Worm (Caenorhabditis elegans) whole organism, L2 larva: ENCODE data around the gene nuaf-3.
A peak's percentile ranks its signal among the peaks of the same experiment; 100 is the strongest.
"Not testable (repeated sequence)": the region's sequence is repeated elsewhere in the genome, so short reads cannot be mapped to it uniquely, and the experiment has no call there.

ENCODE experiments used
- C34F6.9 ChIP-seq: fragments of 150-350 bp; optimal IDR thresholded peaks from 2 replicates; lab custom pipeline; 2014; ENCODE audit warnings: missing biosample characterization, missing genetic modification characterization
- F13H6.1 ChIP-seq: sonication (generic microtip); optimal IDR thresholded peaks from 2 replicates; lab custom pipeline; 2016; ENCODE audit warnings: missing genetic modification characterization, missing compliant biosample characterization
- R02D3.7 ChIP-seq: fragments of 150-350 bp; optimal IDR thresholded peaks from 2 replicates; lab custom pipeline; 2014; ENCODE audit warnings: missing biosample characterization, missing genetic modification characterization
- Y55F3AM.14 ChIP-seq: fragments of 200-800 bp; sonication (Bioruptor generic); optimal IDR thresholded peaks from 2 replicates; lab custom pipeline; 2018; ENCODE audit warnings: mild to moderate bottlenecking, missing genetic modification characterization, missing compliant biosample characterization
- alr-1 ChIP-seq: fragments of 150-350 bp; optimal IDR thresholded peaks from 2 replicates; lab custom pipeline; 2014; ENCODE audit warnings: missing biosample characterization, missing genetic modification characterization
- aly-2 ChIP-seq: fragments of 150-350 bp; optimal IDR thresholded peaks from 2 replicates; lab custom pipeline; 2014; ENCODE audit warnings: missing biosample characterization, missing genetic modification characterization
- ama-1 ChIP-seq: fragments of 150-350 bp; optimal IDR thresholded peaks from 2 replicates; lab custom pipeline; 2018; ENCODE audit warnings: inconsistent platforms
- blmp-1 ChIP-seq: sonication (generic microtip); optimal IDR thresholded peaks from 2 replicates; lab custom pipeline; 2017; ENCODE audit warnings: missing genetic modification characterization, mild to moderate bottlenecking, missing compliant biosample characterization, antibody characterized with exemption, moderate library complexity; ENCODE audit not compliant: insufficient read depth
- ceh-82 ChIP-seq: fragments of 150-350 bp; optimal IDR thresholded peaks from 2 replicates; lab custom pipeline; 2014; ENCODE audit warnings: missing biosample characterization, missing genetic modification characterization
- crh-2 ChIP-seq: sonication (generic microtip); optimal IDR thresholded peaks from 2 replicates; lab custom pipeline; 2017; ENCODE audit warnings: missing biosample characterization, missing genetic modification characterization
- egl-27 ChIP-seq: sonication (generic microtip); optimal IDR thresholded peaks from 3 replicates; lab custom pipeline; 2017; ENCODE audit warnings: missing biosample characterization, missing genetic modification reagents, missing genetic modification characterization
- elt-1 ChIP-seq: fragments of 150-350 bp; optimal IDR thresholded peaks from 2 replicates; lab custom pipeline; 2014; ENCODE audit warnings: missing biosample characterization, missing genetic modification characterization
- elt-3 ChIP-seq: sonication (generic microtip); optimal IDR thresholded peaks from 2 replicates; lab custom pipeline; 2017; ENCODE audit warnings: missing biosample characterization, missing genetic modification characterization
- fos-1 ChIP-seq: fragments of 150-350 bp; optimal IDR thresholded peaks from 2 replicates; lab custom pipeline; 2014; ENCODE audit warnings: missing biosample characterization, missing genetic modification characterization
- lin-39 ChIP-seq: fragments of 150-350 bp; optimal IDR thresholded peaks from 2 replicates; lab custom pipeline; 2014; ENCODE audit warnings: missing biosample characterization, missing genetic modification reagents, missing genetic modification characterization
- lsy-2 ChIP-seq, 2 experiments: fragments of 150-350 bp in 1 of 2; sonication (generic microtip) in 1 of 2; optimal IDR thresholded peaks; 2 replicates each; lab custom pipeline; 2014 to 2017; ENCODE audit warnings: missing biosample characterization in 2 of 2, missing genetic modification characterization in 2 of 2
- mab-5 ChIP-seq: fragments of 150-350 bp; optimal IDR thresholded peaks from 2 replicates; lab custom pipeline; 2014; ENCODE audit warnings: missing biosample characterization, missing genetic modification characterization
- mdl-1 ChIP-seq, 2 experiments: fragments of 150-350 bp in 1 of 2; sonication (generic microtip) in 1 of 2; optimal IDR thresholded peaks; 2 replicates each; lab custom pipeline; 2017; ENCODE audit warnings: missing biosample characterization in 2 of 2, missing genetic modification characterization in 2 of 2
- nhr-10 ChIP-seq: sonication (generic microtip); optimal IDR thresholded peaks from 2 replicates; lab custom pipeline; 2017; ENCODE audit warnings: missing biosample characterization, missing genetic modification characterization
- nhr-11 ChIP-seq: fragments of 150-350 bp; optimal IDR thresholded peaks from 2 replicates; lab custom pipeline; 2014; ENCODE audit warnings: missing biosample characterization, missing genetic modification characterization
- nhr-12 ChIP-seq: fragments of 150-350 bp; optimal IDR thresholded peaks from 2 replicates; lab custom pipeline; 2014; ENCODE audit warnings: missing biosample characterization, missing genetic modification characterization
- nhr-129 ChIP-seq: fragments of 150-350 bp; optimal IDR thresholded peaks from 2 replicates; lab custom pipeline; 2014; ENCODE audit warnings: missing biosample characterization, missing genetic modification characterization
- nhr-21 ChIP-seq: fragments of 150-350 bp; optimal IDR thresholded peaks from 2 replicates; lab custom pipeline; 2014; ENCODE audit warnings: missing biosample characterization, missing genetic modification characterization
- nhr-23 ChIP-seq: fragments of 150-350 bp; optimal IDR thresholded peaks from 2 replicates; lab custom pipeline; 2014; ENCODE audit warnings: missing biosample characterization, missing genetic modification reagents, missing genetic modification characterization
- nhr-237 ChIP-seq: fragments of 150-350 bp; optimal IDR thresholded peaks from 2 replicates; lab custom pipeline; 2014; ENCODE audit warnings: missing biosample characterization, missing genetic modification characterization
- nhr-25 ChIP-seq: fragments of 150-350 bp; sonication (generic microtip); optimal IDR thresholded peaks from 3 replicates; lab custom pipeline; 2014; ENCODE audit warnings: missing biosample characterization, missing genetic modification characterization
- nhr-6 ChIP-seq: fragments of 150-350 bp; optimal IDR thresholded peaks from 2 replicates; lab custom pipeline; 2014; ENCODE audit warnings: missing biosample characterization, missing genetic modification characterization
- nhr-77 ChIP-seq: fragments of 150-350 bp; optimal IDR thresholded peaks from 2 replicates; lab custom pipeline; 2014; ENCODE audit warnings: missing biosample characterization, missing genetic modification characterization
- peb-1 ChIP-seq: fragments of 150-350 bp; optimal IDR thresholded peaks from 2 replicates; lab custom pipeline; 2014; ENCODE audit warnings: missing biosample characterization, missing genetic modification characterization
- sma-3 ChIP-seq: sonication (generic microtip); optimal IDR thresholded peaks from 2 replicates; lab custom pipeline; 2016; ENCODE audit warnings: missing genetic modification reagents, missing genetic modification characterization, missing compliant biosample characterization
- snpc-4 ChIP-seq: fragments of 150-350 bp; optimal IDR thresholded peaks from 2 replicates; lab custom pipeline; 2014; ENCODE audit warnings: missing biosample characterization, missing genetic modification characterization
- unc-62 ChIP-seq: fragments of 150-350 bp; optimal IDR thresholded peaks from 2 replicates; lab custom pipeline; 2014; ENCODE audit warnings: missing biosample characterization, missing genetic modification reagents, missing genetic modification characterization
- zag-1 ChIP-seq: fragments of 150-350 bp; optimal IDR thresholded peaks from 2 replicates; lab custom pipeline; 2014; ENCODE audit warnings: missing biosample characterization, missing genetic modification characterization
- ztf-1 ChIP-seq: fragments of 200-800 bp; sonication (Bioruptor generic); conservative IDR thresholded peaks from 2 replicates; pipeline ENCODE4 v1.3.6; 2022; ENCODE audit warnings: missing genetic modification characterization, missing compliant biosample characterization
- ztf-11 ChIP-seq: sonication (generic microtip); optimal IDR thresholded peaks from 2 replicates; lab custom pipeline; 2017; ENCODE audit warnings: missing biosample characterization, missing genetic modification characterization
- ztf-4 ChIP-seq: fragments of 150-350 bp; optimal IDR thresholded peaks from 2 replicates; lab custom pipeline; 2014; ENCODE audit warnings: missing biosample characterization, missing genetic modification characterization

nuaf-3 gene

ce11 chrIV:11149454-11150163 is 34.5 kb upstream of the nuaf-3 start, which contains the start of the genes F01G4.6 and pfd-1 (continued):
- TF ChIP-seq ceh-82 = peak; percentile 80
- peak; percentile 92 for TF ChIP-seq nhr-21
- TF ChIP-seq unc-62 (GFP tag; lab: Kevin White, UChicago) = no peak
- TF ChIP-seq peb-1 (tag; lab: Kevin White, UChicago) = no peak

ce11 chrIV:11150844-11151243 is 33.2 kb upstream of the nuaf-3 start, which contains the start of gene C08F8.2:
Gene C08F8.2 (plus strand): TSS chrIV:11150997.
- TF ChIP-seq ama-1 (lab: Kevin White, UChicago) (peak; percentile 1), lsy-2 (tag; optimal IDR thresholded peaks at IDR 0.05; lab: Kevin White, UChicago) (peak in 1 of 2 experiments; percentile 37), peb-1 (tag; lab: Kevin White, UChicago) (no peak)

- TF ChIP-seq blmp-1; elt-3; peb-1 (tag; lab: Kevin White, UChicago): not testable (repeated sequence)
These were observed 29.5 kb upstream of the nuaf-3 start, which contains the start of gene C08F8.3 for ce11 chrIV:11154425-11155114. Gene C08F8.3 (plus strand): TSS chrIV:11155044.

- TF ChIP-seq nhr-12 (tag; lab: Kevin White, UChicago) = no peak
- no peak for TF ChIP-seq F13H6.1 (tag; lab: Kevin White, UChicago)
- TF ChIP-seq crh-2 = no peak
- TF ChIP-seq nhr-237 = no peak
- no peak for TF ChIP-seq zag-1 (tag; lab: Kevin White, UChicago)
- no peak for TF ChIP-seq aly-2 (tag; lab: Kevin White, UChicago)
- no peak for TF ChIP-seq ztf-11
- TF ChIP-seq Y55F3AM.14 (GFP tag; lab: Kevin White, UChicago) = no peak
- TF ChIP-seq alr-1 (tag; lab: Kevin White, UChicago) = no peak
- no peak for TF ChIP-seq egl-27 (tag; lab: Kevin White, UChicago)
- no peak for TF ChIP-seq fos-1
- TF ChIP-seq nhr-21 = no peak
- no peak for TF ChIP-seq unc-62 (GFP tag; lab: Kevin White, UChicago)
- no peak for TF ChIP-seq elt-1
- no peak for TF ChIP-seq ztf-1 (GFP tag; lab: Robert Waterston, UW)
These were observed 27.6 kb upstream of the nuaf-3 start for ce11 chrIV:11156526-11156925.

ce11 chrIV:11159886-11160285 is 24.2 kb upstream of the nuaf-3 start, which contains the start of gene mboa-4:
Gene mboa-4 (minus strand): TSS chrIV:11159986.
- no peak for TF ChIP-seq lsy-2 (tag; optimal IDR thresholded peaks at IDR 0.05; lab: Kevin White, UChicago)
- no peak for TF ChIP-seq sma-3 (GFP tag; lab: Kevin White, UChicago)
- no peak for TF ChIP-seq ama-1 (lab: Kevin White, UChicago)
- TF ChIP-seq nhr-6 (tag; lab: Kevin White, UChicago) = no peak
- no peak for TF ChIP-seq R02D3.7 (tag; lab: Kevin White, UChicago)
- no peak for TF ChIP-seq Y55F3AM.14 (GFP tag; lab: Kevin White, UChicago)
- TF ChIP-seq peb-1 (tag; lab: Kevin White, UChicago) = no peak
- TF ChIP-seq C34F6.9 (tag; lab: Kevin White, UChicago) = no peak
- TF ChIP-seq nhr-10 (tag; lab: Kevin White, UChicago) = no peak
- no peak for TF ChIP-seq blmp-1
- TF ChIP-seq egl-27 (tag; lab: Kevin White, UChicago) = no peak
- no peak for TF ChIP-seq nhr-77 (tag; lab: Kevin White, UChicago)
- TF ChIP-seq nhr-129 (tag; lab: Kevin White, UChicago) = no peak
- no peak for TF ChIP-seq mdl-1 (tag; optimal IDR thresholded peaks at IDR 0.05; lab: Kevin White, UChicago)
- TF ChIP-seq ztf-4 (tag; lab: Kevin White, UChicago) = no peak
- TF ChIP-seq, all 48 proteins: peak for 0

- TF ChIP-seq crh-2 (no peak), alr-1 (tag; lab: Kevin White, UChicago) (no peak), nhr-23 (tag; lab: Kevin White, UChicago) (no peak), zag-1 (tag; lab: Kevin White, UChicago) (no peak), nhr-25 (tag; lab: Kevin White, UChicago) (no peak), nhr-10 (tag; lab: Kevin White, UChicago) (no peak), mab-5 (no peak), lin-39 (no peak), snpc-4 (tag; lab: Kevin White, UChicago) (no peak), fos-1 (no peak), nhr-11 (tag; lab: Kevin White, UChicago) (no peak)
These were observed 23.4 kb upstream of the nuaf-3 start, which contains the start of gene C08F8.15 for ce11 chrIV:11160707-11161106. Gene C08F8.15 (minus strand): TSS chrIV:11160807.
